In the genomic region with DNA sequence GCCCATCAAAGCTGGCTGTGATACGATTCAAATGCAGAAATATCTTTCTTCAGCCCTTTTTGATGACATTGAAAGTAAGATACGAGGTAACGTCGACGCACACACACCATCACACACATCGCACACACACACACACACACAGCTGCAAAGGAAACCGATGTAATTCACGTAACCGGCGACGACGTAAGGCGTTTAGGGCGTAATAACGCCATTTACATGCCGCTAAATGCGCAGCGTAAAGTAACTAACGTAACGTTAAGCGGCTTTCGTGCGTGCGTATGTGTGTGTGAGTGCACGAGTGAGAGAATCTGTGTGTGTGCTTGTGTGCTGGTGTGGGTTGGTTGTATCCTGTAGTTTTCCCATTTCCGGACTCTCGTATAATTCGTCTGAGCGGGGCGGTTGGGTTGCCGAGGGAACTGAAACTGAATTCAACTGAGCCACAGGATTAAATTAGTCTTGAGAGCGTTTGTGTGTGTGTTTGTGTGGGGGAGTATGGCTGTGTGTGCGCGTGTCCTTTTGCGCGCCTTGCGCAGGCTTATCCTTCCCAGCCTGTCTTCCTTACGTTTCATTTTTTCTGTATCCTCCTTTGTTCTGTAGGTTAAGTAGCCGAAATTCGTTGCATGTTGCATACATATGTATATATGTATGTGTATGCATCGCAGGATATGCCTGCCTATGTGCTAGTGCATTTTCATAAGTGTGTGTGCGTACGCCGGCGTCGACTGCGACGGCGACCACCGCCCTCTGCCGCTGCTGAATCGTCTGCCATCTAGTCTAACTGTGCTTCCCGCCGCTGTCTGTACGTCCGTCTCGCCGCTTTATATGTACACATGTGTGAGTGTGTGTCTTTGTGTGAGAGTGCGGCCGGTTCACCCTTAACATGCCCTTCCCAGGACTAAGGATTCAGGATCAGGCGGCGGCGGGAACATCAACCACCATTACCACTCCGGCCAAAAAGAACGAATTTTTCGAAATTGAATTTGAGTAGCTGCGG, we compare ENCODE assay signal across 2 fruit fly cellular contexts.
TF ChIP-seq lines count a peak whose summit lies in the region.

No protein-coding gene starts in this region.

- TF ChIP-seq CTCF in whole organism, embryonic (GFP tag; optimal IDR thresholded peaks at IDR 0.05; lab: Kevin White, UChicago): no peak

TF ChIP-seq in whole organism, embryonic, 481 proteins besides CTCF, POLR2A, EP300 and RAD21 (continues in another document):
- TF ChIP-seq Sox102F (GFP tag; optimal IDR thresholded peaks at IDR 0.05; lab: Kevin White, UChicago): no peak
- TF ChIP-seq Trl (optimal IDR thresholded peaks at IDR 0.05; lab: Kevin White, UChicago): peak; percentile 28 to 37
- no peak for TF ChIP-seq Trl (GFP tag; optimal IDR thresholded peaks at IDR 0.05; lab: Kevin White, UChicago)
- TF ChIP-seq luna (GFP tag; optimal IDR thresholded peaks at IDR 0.05; lab: Kevin White, UChicago): no peak
- no peak for TF ChIP-seq CG8944 (GFP tag; optimal IDR thresholded peaks at IDR 0.05; lab: Kevin White, UChicago)
- no peak for TF ChIP-seq CG16813 (GFP tag; IDR thresholded peaks at IDR 0.05; lab: Robert Waterston, UW; ENCODE audit: partially characterized antibody)
- peak in 1 of 2 experiments; percentile 15 for TF ChIP-seq Pdp1 (GFP tag; optimal IDR thresholded peaks at IDR 0.05; lab: Kevin White, UChicago)
- 0 out of 2 replicates have a peak, but pooled peaks have one; percentile 7 for TF ChIP-seq MBD-R2 (GFP tag; IDR thresholded peaks at IDR 0.05; lab: Robert Waterston, UW)
- no peak for TF ChIP-seq NK7.1 (GFP tag; optimal IDR thresholded peaks at IDR 0.05; lab: Kevin White, UChicago)
- TF ChIP-seq Deaf1 (tag; optimal IDR thresholded peaks at IDR 0.05; lab: Kevin White, UChicago): peak; percentile 71
- TF ChIP-seq sd (tag; optimal IDR thresholded peaks at IDR 0.05; lab: Kevin White, UChicago): no peak
- 0 out of 3 replicates have a peak, but pooled peaks have one; percentile 9 for TF ChIP-seq Dbx (GFP tag; IDR thresholded peaks at IDR 0.05; lab: Robert Waterston, UW)
- no peak for TF ChIP-seq ro (GFP tag; IDR thresholded peaks at IDR 0.05; lab: Robert Waterston, UW)
- no peak for TF ChIP-seq sima (GFP tag; optimal IDR thresholded peaks at IDR 0.05; lab: Kevin White, UChicago)
- TF ChIP-seq tup (GFP tag; optimal IDR thresholded peaks at IDR 0.05; lab: Kevin White, UChicago): no peak
- TF ChIP-seq CG33557 (GFP tag; optimal IDR thresholded peaks at IDR 0.05; lab: Kevin White, UChicago): no peak
- TF ChIP-seq CoRest (tag; optimal IDR thresholded peaks at IDR 0.05; lab: Kevin White, UChicago): no peak
- peak; percentile 5 for TF ChIP-seq Hey (tag; optimal IDR thresholded peaks at IDR 0.05; lab: Kevin White, UChicago)
- TF ChIP-seq Hr39 (optimal IDR thresholded peaks at IDR 0.05; lab: Kevin White, UChicago): no peak
- no peak for TF ChIP-seq odd (GFP tag; optimal IDR thresholded peaks at IDR 0.05; lab: Kevin White, UChicago)
- TF ChIP-seq tll (GFP tag; optimal IDR thresholded peaks at IDR 0.05; lab: Kevin White, UChicago): no peak
- TF ChIP-seq stwl (tag; optimal IDR thresholded peaks at IDR 0.05; lab: Kevin White, UChicago): peak; percentile 7
- TF ChIP-seq CG9215 (GFP tag; IDR thresholded peaks at IDR 0.05; lab: Robert Waterston, UW): no peak
- no peak for TF ChIP-seq vvl (GFP tag; IDR thresholded peaks at IDR 0.05; lab: Robert Waterston, UW)
- TF ChIP-seq pho (GFP tag; optimal IDR thresholded peaks at IDR 0.05; lab: Kevin White, UChicago): no peak
- TF ChIP-seq Spps (tag; optimal IDR thresholded peaks at IDR 0.05; lab: Kevin White, UChicago): no peak
- TF ChIP-seq CG18619 (GFP tag; optimal IDR thresholded peaks at IDR 0.05; lab: Kevin White, UChicago): no peak
- no peak for TF ChIP-seq Lhr (GFP tag; optimal IDR thresholded peaks at IDR 0.05; lab: Kevin White, UChicago)
- no peak for TF ChIP-seq Meics (GFP tag; optimal IDR thresholded peaks at IDR 0.05; lab: Kevin White, UChicago)
- no peak for TF ChIP-seq jing (GFP tag; optimal IDR thresholded peaks at IDR 0.05; lab: Kevin White, UChicago)
- no peak for TF ChIP-seq gfzf (GFP tag; optimal IDR thresholded peaks at IDR 0.05; lab: Kevin White, UChicago)
- TF ChIP-seq amos (GFP tag; IDR thresholded peaks at IDR 0.05; lab: Robert Waterston, UW; ENCODE audit: partially characterized antibody): no peak
- peak; percentile 86 for TF ChIP-seq cg (GFP tag; optimal IDR thresholded peaks at IDR 0.05; lab: Kevin White, UChicago)
- TF ChIP-seq fu2 (GFP tag; optimal IDR thresholded peaks at IDR 0.05; lab: Kevin White, UChicago): no peak
- no peak for TF ChIP-seq jumu (GFP tag; optimal IDR thresholded peaks at IDR 0.05; lab: Kevin White, UChicago)
- no peak for TF ChIP-seq Asciz (GFP tag; optimal IDR thresholded peaks at IDR 0.05; lab: Kevin White, UChicago)
- TF ChIP-seq CrebB (tag; optimal IDR thresholded peaks at IDR 0.05; lab: Kevin White, UChicago): no peak
- TF ChIP-seq CG17912 (GFP tag; optimal IDR thresholded peaks at IDR 0.05; lab: Kevin White, UChicago): no peak
- TF ChIP-seq CG6813 (GFP tag; optimal IDR thresholded peaks at IDR 0.05; lab: Kevin White, UChicago): no peak
- TF ChIP-seq dmrt99B (tag; optimal IDR thresholded peaks at IDR 0.05; lab: Kevin White, UChicago): no peak

TF ChIP-seq in whole organism, wandering third instar larva, 38 proteins besides CTCF, POLR2A, EP300 and RAD21:
- TF ChIP-seq N (GFP tag; optimal IDR thresholded peaks at IDR 0.05; lab: Kevin White, UChicago): no peak
- TF ChIP-seq fru (GFP tag; optimal IDR thresholded peaks at IDR 0.05; lab: Kevin White, UChicago): peak; percentile 49
- peak; percentile 69 for TF ChIP-seq Dfd (GFP tag; optimal IDR thresholded peaks at IDR 0.05; lab: Kevin White, UChicago)
